Fruit fly (Drosophila melanogaster) whole organism, embryonic: ENCODE measurements around the gene Os-C.
"Not testable (repeated sequence)": the region's sequence is repeated elsewhere in the genome, so short reads cannot be mapped to it uniquely, and the experiment has no call there.

Experiments used
- Ada2b ChIP-seq: fragments of 200-800 bp; sonication (Bioruptor generic); IDR thresholded peaks from 2 replicates; pipeline ENCODE4 v1.3.6; 2022; ENCODE audit warnings: missing biosample characterization, missing genetic modification characterization
- Antp ChIP-seq: fragments of 200-800 bp; sonication (Bioruptor generic); optimal IDR thresholded peaks from 3 replicates; lab custom pipeline; 2016; ENCODE audit warnings: missing biosample characterization, missing genetic modification characterization
- Awh ChIP-seq: fragments of 200-800 bp; sonication (Bioruptor generic); IDR thresholded peaks from 2 replicates; pipeline ENCODE4, ENCODE4 v1.3.6; 2022; ENCODE audit warnings: missing biosample characterization, missing genetic modification characterization
- CG11695 ChIP-seq: fragments of 200-800 bp; sonication (Bioruptor generic); IDR thresholded peaks from 3 replicates; pipeline ENCODE4 v1.3.6; 2022; ENCODE audit warnings: missing biosample characterization, missing genetic modification characterization
- CG11696 ChIP-seq: fragments of 200-800 bp; sonication (Bioruptor generic); IDR thresholded peaks from 2 replicates; pipeline ENCODE4 v1.3.6; 2022; ENCODE audit warnings: missing biosample characterization, missing genetic modification characterization
- CG14441 ChIP-seq: fragments of 200-800 bp; sonication (Bioruptor generic); IDR thresholded peaks from 2 replicates; pipeline ENCODE4 v1.3.6; 2022; ENCODE audit warnings: missing biosample characterization, missing genetic modification characterization
- CG14710 ChIP-seq: fragments of 200-800 bp; sonication (Bioruptor generic); optimal IDR thresholded peaks from 3 replicates; lab custom pipeline; 2019; ENCODE audit warnings: missing biosample characterization, mild to moderate bottlenecking, missing genetic modification characterization, moderate library complexity
- CG15514 ChIP-seq: fragments of 200-800 bp; sonication (Bioruptor generic); optimal IDR thresholded peaks from 3 replicates; lab custom pipeline; 2017; ENCODE audit warnings: missing biosample characterization, missing genetic modification characterization, mild to moderate bottlenecking, moderate library complexity, missing genetic modification reagents
- CG17359 ChIP-seq: fragments of 200-800 bp; sonication (Bioruptor generic); optimal IDR thresholded peaks from 3 replicates; lab custom pipeline; 2018; ENCODE audit warnings: missing biosample characterization, mild to moderate bottlenecking, missing genetic modification characterization, moderate library complexity
- CG18262 ChIP-seq: fragments of 200-800 bp; optimal IDR thresholded peaks from 3 replicates; lab custom pipeline; 2019; ENCODE audit warnings: missing biosample characterization, mild to moderate bottlenecking, missing genetic modification characterization, moderate library complexity
- CG2875 ChIP-seq: fragments of 200-800 bp; sonication (Bioruptor generic); optimal IDR thresholded peaks from 2 replicates; lab custom pipeline; 2017; ENCODE audit warnings: missing biosample characterization, mild to moderate bottlenecking, missing genetic modification characterization, missing genetic modification reagents
- CG32532 ChIP-seq: fragments of 200-800 bp; sonication (Bioruptor generic); IDR thresholded peaks from 2 replicates; pipeline ENCODE4 v1.3.6; 2022; ENCODE audit warnings: missing biosample characterization, missing genetic modification characterization
- CG42726 ChIP-seq: fragments of 200-800 bp; sonication (Bioruptor generic); IDR thresholded peaks from 2 replicates; pipeline ENCODE4 v1.3.6; 2022; ENCODE audit warnings: missing biosample characterization, missing genetic modification characterization; ENCODE audit not compliant: partially characterized antibody
- CG6272 ChIP-seq: fragments of 200-800 bp; sonication (Bioruptor generic); IDR thresholded peaks from 2 replicates; pipeline ENCODE4 v1.3.6; 2022; ENCODE audit warnings: missing biosample characterization, missing genetic modification characterization
- CG9215 ChIP-seq: fragments of 200-800 bp; sonication (Bioruptor generic); IDR thresholded peaks from 2 replicates; pipeline ENCODE4 v1.3.6; 2022; ENCODE audit warnings: missing biosample characterization, missing genetic modification characterization
- D19A ChIP-seq: fragments of 200-800 bp; optimal IDR thresholded peaks from 3 replicates; lab custom pipeline; 2019; ENCODE audit warnings: missing biosample characterization, mild to moderate bottlenecking, missing genetic modification characterization, moderate library complexity
- Dbx ChIP-seq: fragments of 200-800 bp; sonication (Bioruptor generic); IDR thresholded peaks from 3 replicates; pipeline ENCODE4 v1.3.6; 2022; ENCODE audit warnings: missing biosample characterization, missing genetic modification characterization
- Dll ChIP-seq: fragments of 200-800 bp; sonication (Bioruptor generic); IDR thresholded peaks from 4 replicates; pipeline ENCODE4 v1.3.6; 2022; ENCODE audit warnings: missing biosample characterization, missing genetic modification characterization; ENCODE audit not compliant: partially characterized antibody
- Drgx ChIP-seq: fragments of 200-800 bp; sonication (Bioruptor generic); IDR thresholded peaks from 2 replicates; pipeline ENCODE4 v1.3.6; 2022; ENCODE audit warnings: missing biosample characterization, missing genetic modification characterization
- E2f1 ChIP-seq: fragments of 200-800 bp; sonication (Bioruptor generic); IDR thresholded peaks from 2 replicates; pipeline ENCODE4 v1.3.6; 2022; ENCODE audit warnings: missing biosample characterization, missing genetic modification characterization
- HLH54F ChIP-seq: fragments of 200-800 bp; sonication (Bioruptor generic); optimal IDR thresholded peaks from 3 replicates; lab custom pipeline; 2016; ENCODE audit warnings: missing biosample characterization, missing genetic modification characterization
- Myb ChIP-seq: fragments of 200-800 bp; sonication (Bioruptor generic); optimal IDR thresholded peaks from 2 replicates; lab custom pipeline; 2016; ENCODE audit warnings: missing biosample characterization, missing genetic modification characterization
- Nf-YC ChIP-seq: fragments of 200-800 bp; optimal IDR thresholded peaks from 3 replicates; lab custom pipeline; 2019; ENCODE audit warnings: missing biosample characterization, mild to moderate bottlenecking, missing genetic modification characterization, moderate library complexity
- Ptx1 ChIP-seq: fragments of 200-800 bp; sonication (Bioruptor generic); IDR thresholded peaks from 2 replicates; pipeline ENCODE4 v1.3.6; 2022; ENCODE audit warnings: missing biosample characterization, missing genetic modification characterization
- Rfx ChIP-seq: fragments of 200-800 bp; sonication (Bioruptor generic); IDR thresholded peaks from 2 replicates; pipeline ENCODE4 v1.3.6; 2022; ENCODE audit warnings: missing biosample characterization, missing genetic modification characterization
- Scr ChIP-seq: fragments of 200-800 bp; sonication (Bioruptor generic); IDR thresholded peaks from 2 replicates; pipeline ENCODE4 v1.3.6; 2022; ENCODE audit warnings: missing biosample characterization, missing genetic modification characterization; ENCODE audit not compliant: partially characterized antibody
- Sin3A ChIP-seq: fragments of >200 bp; optimal IDR thresholded peaks from 2 replicates; lab custom pipeline; 2018
- Trl ChIP-seq, 3 experiments: fragments of >200 bp in 2 of 3; fragments of 200-800 bp in 1 of 3; sonication (Bioruptor generic) in 1 of 3; optimal IDR thresholded peaks; 2 replicates in 1 of 3; 3 replicates in 2 of 3; lab custom pipeline; 2016 to 2017; ENCODE audit warnings: missing biosample characterization in 1 of 3, missing genetic modification characterization in 1 of 3
- al ChIP-seq: fragments of 200-800 bp; sonication (Bioruptor generic); IDR thresholded peaks from 2 replicates; pipeline ENCODE4 v1.3.6; 2022; ENCODE audit warnings: missing biosample characterization, missing genetic modification characterization
- bab2 ChIP-seq: fragments of 200-800 bp; sonication (Bioruptor generic); optimal IDR thresholded peaks from 2 replicates; lab custom pipeline; 2016; ENCODE audit warnings: missing biosample characterization, missing genetic modification characterization
- cato ChIP-seq: fragments of 200-800 bp; sonication (Bioruptor generic); optimal IDR thresholded peaks from 2 replicates; lab custom pipeline; 2016; ENCODE audit warnings: missing biosample characterization, missing genetic modification characterization, borderline replicate concordance
- danr ChIP-seq: fragments of 200-800 bp; sonication (Bioruptor generic); IDR thresholded peaks from 2 replicates; pipeline ENCODE4 v1.3.6; 2022; ENCODE audit warnings: missing biosample characterization, missing genetic modification characterization
- dysf ChIP-seq: fragments of 200-800 bp; sonication (Bioruptor generic); IDR thresholded peaks from 3 replicates; pipeline ENCODE4 v1.3.6; 2022; ENCODE audit warnings: missing biosample characterization, missing genetic modification characterization
- ems ChIP-seq: fragments of 200-800 bp; sonication (Bioruptor generic); optimal IDR thresholded peaks from 3 replicates; lab custom pipeline; 2016; ENCODE audit warnings: missing biosample characterization, missing genetic modification characterization
- fru ChIP-seq: fragments of >200 bp; optimal IDR thresholded peaks from 2 replicates; lab custom pipeline; 2017
- hkb ChIP-seq, 2 experiments: fragments of 200-800 bp in 1 of 2; fragments of >200 bp in 1 of 2; sonication (Bioruptor generic) in 1 of 2; IDR thresholded peaks in 1 of 2; optimal IDR thresholded peaks in 1 of 2; 2 replicates each; pipeline versions ENCODE4 v1.3.6 to Lab custom; 2017 to 2022; ENCODE audit warnings: missing biosample characterization in 1 of 2, missing genetic modification characterization in 1 of 2
- onecut ChIP-seq: fragments of 200-800 bp; sonication (Bioruptor generic); IDR thresholded peaks from 2 replicates; pipeline ENCODE4 v1.3.6; 2022; ENCODE audit warnings: missing biosample characterization, missing genetic modification characterization
- pan ChIP-seq, 4 experiments: fragments of >200 bp in 3 of 4; fragments of 200-800 bp in 1 of 4; sonication (Bioruptor generic) in 1 of 4; optimal IDR thresholded peaks in 3 of 4; IDR thresholded peaks in 1 of 4; 2 replicates each; pipeline versions ENCODE4 v1.3.6 to Lab custom; 2017 to 2022; ENCODE audit warnings: missing biosample characterization in 2 of 4, missing genetic modification characterization in 2 of 4, mixed read lengths in 1 of 4
- phol ChIP-seq: fragments of 200-800 bp; sonication (Bioruptor generic); optimal IDR thresholded peaks from 3 replicates; lab custom pipeline; 2018; ENCODE audit warnings: missing biosample characterization, mild to moderate bottlenecking, missing genetic modification characterization, moderate library complexity
- prd ChIP-seq, 3 experiments: fragments of >200 bp in 2 of 3; fragments of 200-800 bp in 1 of 3; sonication (Bioruptor generic) in 1 of 3; optimal IDR thresholded peaks in 2 of 3; IDR thresholded peaks in 1 of 3; 2 replicates in 2 of 3; 3 replicates in 1 of 3; pipeline versions ENCODE4 v1.3.6 to Lab custom; 2017 to 2022; ENCODE audit warnings: missing biosample characterization in 1 of 3, missing genetic modification characterization in 1 of 3
- ranshi ChIP-seq: fragments of 200-800 bp; sonication (Bioruptor generic); IDR thresholded peaks from 2 replicates; pipeline ENCODE4 v1.3.6; 2022; ENCODE audit warnings: missing biosample characterization, missing genetic modification characterization
- sim ChIP-seq: fragments of 200-800 bp; sonication (Bioruptor generic); IDR thresholded peaks from 2 replicates; pipeline ENCODE4 v1.3.6; 2022; ENCODE audit warnings: missing biosample characterization, missing genetic modification characterization
- stwl ChIP-seq: fragments of 200-800 bp; sonication (Bioruptor generic); optimal IDR thresholded peaks from 3 replicates; lab custom pipeline; 2018; ENCODE audit warnings: missing biosample characterization, mild to moderate bottlenecking, missing genetic modification characterization, moderate library complexity
- tgo ChIP-seq: fragments of 200-800 bp; sonication (Bioruptor generic); IDR thresholded peaks from 3 replicates; pipeline ENCODE4 v1.3.6; 2022; ENCODE audit warnings: missing biosample characterization, missing genetic modification characterization
- vvl ChIP-seq: fragments of 200-800 bp; sonication (Bioruptor generic); IDR thresholded peaks from 2 replicates; pipeline ENCODE4 v1.3.6; 2022; ENCODE audit warnings: missing biosample characterization, missing genetic modification characterization
- zfh1 ChIP-seq: fragments of 200-800 bp; sonication (Bioruptor generic); IDR thresholded peaks from 3 replicates; pipeline ENCODE4 v1.3.6; 2022; ENCODE audit warnings: missing biosample characterization, missing genetic modification characterization

The Os-C gene

DNA sequence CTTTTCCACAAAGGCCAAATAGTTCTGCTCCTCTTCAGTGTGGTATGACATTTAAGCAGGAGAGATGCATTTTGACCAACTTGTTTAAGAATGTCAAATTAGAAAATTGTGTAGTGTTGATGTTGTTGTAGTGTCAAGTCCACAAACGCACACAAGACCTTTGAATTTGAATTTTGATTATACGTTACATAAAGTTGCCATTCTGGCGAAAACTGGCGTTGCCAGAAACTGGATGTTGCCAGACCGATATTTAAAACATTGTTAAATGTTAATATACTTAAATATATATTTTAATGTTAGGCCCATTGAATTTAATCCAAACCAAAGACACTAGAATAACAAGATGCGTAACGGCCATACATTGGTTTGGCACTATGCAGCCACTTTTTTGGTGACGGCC is 5.7 kb upstream of the Os-C start (continued):
- no peak for TF ChIP-seq CG17359
- TF ChIP-seq sim (GFP tag; lab: Robert Waterston, UW) = no peak
- peak; percentile 19 for TF ChIP-seq CG14710 (tag; lab: Kevin White, UChicago)
- no peak for TF ChIP-seq Awh
- TF ChIP-seq Sin3A (lab: Kevin White, UChicago) = no peak
- TF ChIP-seq bab2 (GFP tag; lab: Kevin White, UChicago) = no peak
- no peak for TF ChIP-seq CG18262 (tag; lab: Kevin White, UChicago)
- TF ChIP-seq danr (GFP tag; lab: Robert Waterston, UW) = no peak
- TF ChIP-seq Nf-YC (tag; lab: Kevin White, UChicago) = no peak
- TF ChIP-seq CG2875 (GFP tag; lab: Kevin White, UChicago) = no peak
- no peak for TF ChIP-seq cato (GFP tag; lab: Kevin White, UChicago)
- peak; percentile 32; the same call in 1 of the 4 replicates for TF ChIP-seq Dll (GFP tag; lab: Robert Waterston, UW)
- peak; percentile 91 for TF ChIP-seq Myb (GFP tag; lab: Kevin White, UChicago)
- no peak for TF ChIP-seq ems
- TF ChIP-seq CG32532 (GFP tag; lab: Robert Waterston, UW) = peak; percentile 42; the same call in 1 of the 2 replicates
- no peak for TF ChIP-seq CG42726 (GFP tag; lab: Robert Waterston, UW)
- peak; percentile 37 for TF ChIP-seq CG15514 (GFP tag; lab: Kevin White, UChicago)
- no peak for TF ChIP-seq hkb (optimal IDR thresholded peaks at IDR 0.05; lab: Kevin White, UChicago)
- TF ChIP-seq hkb (GFP tag; IDR thresholded peaks at IDR 0.05; lab: Robert Waterston, UW) = peak; percentile 39; the same call in 1 of the 2 replicates
- no peak for TF ChIP-seq Antp (GFP tag; lab: Kevin White, UChicago)
- TF ChIP-seq phol (tag; lab: Kevin White, UChicago) = no peak
- TF ChIP-seq Scr (GFP tag; lab: Robert Waterston, UW) = peak; percentile 47; the same call in 1 of the 2 replicates
- TF ChIP-seq stwl = peak; percentile 11
- TF ChIP-seq CG6272 (GFP tag; lab: Robert Waterston, UW) = no peak
- no peak for TF ChIP-seq fru
- no peak for TF ChIP-seq HLH54F (GFP tag; lab: Kevin White, UChicago)

DNA sequence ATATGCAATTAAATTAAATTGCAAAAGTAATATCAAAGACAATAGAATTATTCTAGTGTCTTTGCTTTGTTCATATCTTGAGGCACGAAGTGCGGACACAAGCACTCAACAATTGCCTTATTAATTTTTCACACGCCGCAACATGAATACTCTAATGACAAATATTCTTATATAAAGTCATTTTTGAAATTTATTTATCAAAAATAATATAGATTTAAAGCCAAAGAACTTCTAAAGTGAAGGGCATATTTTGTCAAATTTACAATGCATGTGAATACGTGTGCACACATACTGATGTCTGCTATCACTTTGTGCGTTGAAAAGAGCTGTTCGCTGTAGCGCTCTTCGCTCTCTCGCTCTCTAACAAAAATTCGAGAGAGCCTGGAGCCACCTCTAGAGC is 4.9 kb upstream of the Os-C start:
- not testable (repeated sequence) for TF ChIP-seq pan (optimal IDR thresholded peaks at IDR 0.05; lab: Kevin White, UChicago); prd (optimal IDR thresholded peaks at IDR 0.05; lab: Kevin White, UChicago); Trl (GFP tag; optimal IDR thresholded peaks at IDR 0.05; lab: Kevin White, UChicago); hkb (optimal IDR thresholded peaks at IDR 0.05; lab: Kevin White, UChicago)
- TF ChIP-seq pan (GFP tag; optimal IDR thresholded peaks at IDR 0.05 in 1 of 2, IDR thresholded peaks at IDR 0.05 in 1 of 2) (peak in 1 of 2 experiments; percentile 38), CG14441 (GFP tag; lab: Robert Waterston, UW) (peak; percentile 40; the same call in 1 of the 2 replicates), CG11696 (GFP tag; lab: Robert Waterston, UW) (peak; percentile 15; the same call in 1 of the 2 replicates), Rfx (GFP tag; lab: Robert Waterston, UW) (peak; percentile 50), prd (GFP tag; IDR thresholded peaks at IDR 0.05; lab: Robert Waterston, UW) (peak; percentile 49; the same call in 2 of the 3 replicates), zfh1 (GFP tag; lab: Robert Waterston, UW) (peak; percentile 42; the same call in 1 of the 3 replicates), CG11695 (GFP tag; lab: Robert Waterston, UW) (peak; percentile 59; the same call in 1 of the 3 replicates), Dbx (GFP tag; lab: Robert Waterston, UW) (peak; percentile 43; the same call in 2 of the 3 replicates), onecut (GFP tag; lab: Robert Waterston, UW) (0 out of 2 replicates have a peak, but pooled peaks have one; percentile 4), Ptx1 (GFP tag; lab: Robert Waterston, UW) (peak; percentile 67), al (GFP tag; lab: Robert Waterston, UW) (0 out of 2 replicates have a peak, but pooled peaks have one; percentile 22), CG32532 (GFP tag; lab: Robert Waterston, UW) (peak; percentile 72), ranshi (GFP tag; lab: Robert Waterston, UW) (peak; percentile 64; the same call in 1 of the 2 replicates), vvl (GFP tag; lab: Robert Waterston, UW) (peak; percentile 57), E2f1 (peak; percentile 58), CG9215 (GFP tag; lab: Robert Waterston, UW) (peak; percentile 30; the same call in 1 of the 2 replicates), Trl (optimal IDR thresholded peaks at IDR 0.05; lab: Kevin White, UChicago) (peak in 1 of 2 experiments; percentile 72), D19A (tag; lab: Kevin White, UChicago) (peak; percentile 57), hkb (GFP tag; IDR thresholded peaks at IDR 0.05; lab: Robert Waterston, UW) (peak; percentile 64), Drgx (GFP tag; lab: Robert Waterston, UW) (peak; percentile 70), Ada2b (GFP tag; lab: Robert Waterston, UW) (peak; percentile 51), tgo (GFP tag; lab: Robert Waterston, UW) (peak; percentile 35; the same call in 1 of the 3 replicates), dysf (GFP tag; lab: Robert Waterston, UW) (peak; percentile 68; the same call in 2 of the 3 replicates)
- TF ChIP-seq, all 482 proteins: peak for 23; not testable (repeated sequence) for 459
